Worm (Caenorhabditis elegans): ENCODE data around the gene ptrg-1.

The ptrg-1 gene

ce11 chrIV:10230971-10231370, 36.7 kb upstream of the ptrg-1 start, which contains the start of gene F01G10.5:
TSS of gene F01G10.5 (minus strand) at chrIV:10231071.
- TF ChIP-seq B0019.2 (GFP tag; conservative IDR thresholded peaks at IDR 0.05) (no peak), B0035.1 (tag; optimal IDR thresholded peaks at IDR 0.05) (no peak)

- TF ChIP-seq mcd-1 (GFP tag; IDR thresholded peaks at IDR 0.05) (no peak), die-1 (tag; optimal IDR thresholded peaks at IDR 0.05) (no peak), dpff-1 (tag; optimal IDR thresholded peaks at IDR 0.05) (no peak), lin-54 (GFP tag; optimal IDR thresholded peaks at IDR 0.05) (no peak), F22D6.2 (tag; optimal IDR thresholded peaks at IDR 0.05) (no peak), ztf-3 (GFP tag; optimal IDR thresholded peaks at IDR 0.05) (no peak), ceh-79 (tag; optimal IDR thresholded peaks at IDR 0.05) (no peak), fkh-3 (tag; optimal IDR thresholded peaks at IDR 0.05) (no peak), ceh-58 (GFP tag; IDR thresholded peaks at IDR 0.05) (no peak), ztf-26 (tag; optimal IDR thresholded peaks at IDR 0.05) (no peak), B0336.3 (GFP tag; IDR thresholded peaks at IDR 0.05) (no peak), gei-17 (GFP tag; optimal IDR thresholded peaks at IDR 0.05) (no peak), repo-1 (tag; optimal IDR thresholded peaks at IDR 0.05) (no peak), Y53G8AR.9 (GFP tag; conservative IDR thresholded peaks at IDR 0.05) (no peak)
Measured at ce11 chrIV:10227534-10227933, 33.3 kb upstream of the ptrg-1 start, which contains the start of gene F01G10.6. TSS of gene F01G10.6 (minus strand) at chrIV:10227634.

ce11 chrIV:10223723-10224122, 29.5 kb upstream of the ptrg-1 start, which contains the start of gene nas-12:
TSS of gene nas-12 (plus strand) at chrIV:10224023.
- TF ChIP-seq nhr-80 (tag; optimal IDR thresholded peaks at IDR 0.05), result no peak
- no peak for TF ChIP-seq madf-3 (GFP tag; IDR thresholded peaks at IDR 0.05)
- TF ChIP-seq pbrm-1 (GFP tag; IDR thresholded peaks at IDR 0.05), result no peak
- TF ChIP-seq hmg-1.2 (GFP tag; IDR thresholded peaks at IDR 0.05), result no peak
- no peak for TF ChIP-seq aptf-3 (GFP tag; IDR thresholded peaks at IDR 0.05)
- no peak for TF ChIP-seq madf-10 (tag; optimal IDR thresholded peaks at IDR 0.05)
- TF ChIP-seq lag-1 (GFP tag; IDR thresholded peaks at IDR 0.05), result no peak
- TF ChIP-seq ZK185.1 (tag; optimal IDR thresholded peaks at IDR 0.05; ENCODE audit: poor library complexity, severe bottlenecking), result no peak
- no peak for TF ChIP-seq madf-8 (GFP tag; conservative IDR thresholded peaks at IDR 0.05)
- no peak for TF ChIP-seq B0261.1 (tag; optimal IDR thresholded peaks at IDR 0.05)
- no peak for TF ChIP-seq K11D2.4 (GFP tag; IDR thresholded peaks at IDR 0.05)
- TF ChIP-seq rpc-1 (optimal IDR thresholded peaks at IDR 0.05), result no peak
- TF ChIP-seq rpc-1 (tag; optimal IDR thresholded peaks at IDR 0.05), result no peak
- no peak for TF ChIP-seq F10E7.11 (tag; optimal IDR thresholded peaks at IDR 0.05)
- TF ChIP-seq F57A8.1 (GFP tag; optimal IDR thresholded peaks at IDR 0.05), result no peak
- TF ChIP-seq hlh-26 (GFP tag; conservative IDR thresholded peaks at IDR 0.05), result no peak

- TF ChIP-seq K12H6.12 (tag; optimal IDR thresholded peaks at IDR 0.05), result peak; percentile 74
- no peak for TF ChIP-seq bed-2 (GFP tag; IDR thresholded peaks at IDR 0.05)
- TF ChIP-seq attf-3 (GFP tag; conservative IDR thresholded peaks at IDR 0.05), result no peak
- peak; percentile 98 to 99 for TF ChIP-seq let-607 (tag; optimal IDR thresholded peaks at IDR 0.05)
- TF ChIP-seq cebp-1 (GFP tag; IDR thresholded peaks at IDR 0.05), result no peak
- no peak for TF ChIP-seq cebp-1 (tag; optimal IDR thresholded peaks at IDR 0.05)
- no peak for TF ChIP-seq tlf-1 (GFP tag; optimal IDR thresholded peaks at IDR 0.05)
- TF ChIP-seq attf-5 (GFP tag; optimal IDR thresholded peaks at IDR 0.05), result peak; percentile 79
- no peak for TF ChIP-seq ama-1 (optimal IDR thresholded peaks at IDR 0.05)
- no peak for TF ChIP-seq ama-1 (GFP tag; optimal IDR thresholded peaks at IDR 0.05)
- TF ChIP-seq pbrm-1 (GFP tag; IDR thresholded peaks at IDR 0.05), result 0 out of 2 replicates have a peak, but pooled peaks have one; percentile 32
- no peak for TF ChIP-seq Y56A3A.18 (GFP tag; IDR thresholded peaks at IDR 0.05)
- no peak for TF ChIP-seq mcd-1 (GFP tag; IDR thresholded peaks at IDR 0.05)
- TF ChIP-seq hsf-1 (GFP tag; IDR thresholded peaks at IDR 0.05), result no peak
- peak; percentile 48 for TF ChIP-seq F23B12.7 (tag; optimal IDR thresholded peaks at IDR 0.05; ENCODE audit: insufficient read depth)
- no peak for TF ChIP-seq F57A8.1 (GFP tag; optimal IDR thresholded peaks at IDR 0.05)
- TF ChIP-seq repo-1 (tag; optimal IDR thresholded peaks at IDR 0.05), result no peak
- TF ChIP-seq ztf-18 (tag; optimal IDR thresholded peaks at IDR 0.05), result peak; percentile 30
- TF ChIP-seq madf-3 (GFP tag; IDR thresholded peaks at IDR 0.05), result no peak
- no peak for TF ChIP-seq madf-6 (GFP tag; IDR thresholded peaks at IDR 0.05)
Measured at ce11 chrIV:10222122-10222589, 27.9 kb upstream of the ptrg-1 start, which contains the start of gene C24F3.2. TSS of gene C24F3.2 (plus strand) at chrIV:10222539.

Data from whole organism, young adult.